Worm (Caenorhabditis elegans) whole organism, midembryonic: ENCODE measurements around the gene folt-3.

Experiments used
- flt-1 ChIP-seq: fragments of 200-800 bp; sonication (Bioruptor generic); IDR thresholded peaks from 2 replicates; pipeline ENCODE4 v1.3.6; 2022; ENCODE audit warnings: missing genetic modification characterization, missing compliant biosample characterization
- ref-1 ChIP-seq: fragments of 200-800 bp; sonication (Bioruptor generic); conservative IDR thresholded peaks from 2 replicates; pipeline ENCODE4 v1.3.6; 2022; ENCODE audit warnings: missing genetic modification reagents, missing genetic modification characterization, missing compliant biosample characterization
- ztf-23 ChIP-seq: fragments of 200-800 bp; sonication (Bioruptor generic); IDR thresholded peaks from 2 replicates; pipeline ENCODE4 v1.3.6; 2022; ENCODE audit warnings: missing genetic modification reagents, missing genetic modification characterization, missing compliant biosample characterization
- ztf-29 ChIP-seq: fragments of 200-800 bp; sonication (Bioruptor generic); IDR thresholded peaks from 2 replicates; pipeline ENCODE4 v1.3.6; 2022; ENCODE audit warnings: missing genetic modification reagents, missing genetic modification characterization, missing compliant biosample characterization

ce11 chrV:7580378-7580777 is 29.2 kb downstream of the folt-3 start, which contains the start of gene ets-6:
- TF ChIP-seq ref-1 (no peak), flt-1 (no peak), ztf-29 (GFP tag; lab: Robert Waterston, UW) (no peak), ztf-23 (no peak)
